Worm (Caenorhabditis elegans) whole organism, early embryonic: ENCODE results near the gene tbx-32.

Source experiments
- ama-1 ChIP-seq: fragments of 150-350 bp; optimal IDR thresholded peaks from 2 replicates; lab custom pipeline; 2014
- ceh-13 ChIP-seq: fragments of 200-800 bp; sonication (Bioruptor generic); optimal IDR thresholded peaks from 2 replicates; lab custom pipeline; 2018; ENCODE audit warnings: mild to moderate bottlenecking, missing genetic modification characterization, missing compliant biosample characterization
- hmg-4 ChIP-seq: fragments of 200-800 bp; sonication (Bioruptor generic); optimal IDR thresholded peaks from 2 replicates; lab custom pipeline; 2018; ENCODE audit warnings: mild to moderate bottlenecking, missing genetic modification characterization, missing compliant biosample characterization
- tbx-11 ChIP-seq: fragments of 200-800 bp; sonication (Bioruptor generic); IDR thresholded peaks from 2 replicates; pipeline ENCODE4 v1.3.6; 2022; ENCODE audit warnings: missing genetic modification characterization, missing compliant biosample characterization
- tbx-37 ChIP-seq: fragments of 200-800 bp; sonication (Bioruptor generic); conservative IDR thresholded peaks from 2 replicates; pipeline ENCODE4 v1.3.6; 2022; ENCODE audit warnings: missing genetic modification reagents, missing genetic modification characterization, missing compliant biosample characterization
- tra-4 ChIP-seq: sonication (generic microtip); optimal IDR thresholded peaks from 2 replicates; lab custom pipeline; 2017; ENCODE audit warnings: missing genetic modification characterization, missing compliant biosample characterization

DNA sequence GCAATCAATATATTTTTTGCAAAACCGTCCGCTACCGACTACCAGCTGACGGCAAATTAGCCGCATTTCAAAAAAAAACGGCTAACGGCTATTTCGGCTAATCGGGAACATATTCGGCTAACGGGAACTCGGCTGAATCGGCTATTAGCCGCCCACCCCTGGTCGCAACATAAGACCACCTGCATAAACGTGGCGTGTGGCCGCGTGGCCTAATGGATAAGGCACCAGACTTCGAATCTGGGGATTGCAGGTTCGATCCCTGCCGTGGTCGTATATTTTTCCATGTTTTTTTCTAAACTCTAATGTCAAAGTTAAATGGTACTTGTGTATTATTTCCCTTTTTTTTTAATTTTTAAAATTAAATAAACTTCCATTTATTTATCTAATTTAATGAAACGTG is 43.2 kb downstream of the tbx-32 start:
- TF ChIP-seq tbx-11 = no peak
- TF ChIP-seq tbx-37 (GFP tag; lab: Robert Waterston, UW) = no peak
- no peak for TF ChIP-seq ama-1 (lab: Kevin White, UChicago)
- no peak for TF ChIP-seq ceh-13 (GFP tag; lab: Kevin White, UChicago)
- no peak for TF ChIP-seq hmg-4 (GFP tag; lab: Kevin White, UChicago)
- TF ChIP-seq tra-4 (tag; lab: Kevin White, UChicago) = no peak
